Comparison of ENCODE assay signal across 5 fruit fly cellular contexts in the genomic region with DNA sequence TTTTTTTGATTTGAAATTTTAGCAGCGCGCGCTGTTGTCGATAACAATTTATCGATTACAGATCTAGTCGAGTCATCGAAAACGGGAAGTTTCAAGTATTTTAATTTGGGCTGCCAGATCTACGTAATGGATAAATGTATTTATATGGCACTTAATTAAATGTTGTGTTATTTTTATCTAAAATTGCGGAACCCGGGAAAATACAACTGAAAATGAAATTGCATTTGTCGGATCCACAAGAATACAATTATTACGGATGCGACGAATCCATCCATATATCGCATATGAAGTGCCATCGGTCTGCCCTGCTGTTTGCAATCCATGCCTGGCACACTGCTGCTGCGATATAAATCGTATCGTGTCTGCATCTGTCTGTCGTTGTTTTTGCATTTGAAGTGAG.
TF ChIP-seq lines count a peak whose summit lies in the region.

A gene (plus strand): TSS at position 108 of the 400 bp plus-strand sequence.

- TF ChIP-seq CTCF in whole organism, embryonic (GFP tag; optimal IDR thresholded peaks at IDR 0.05; lab: Kevin White, UChicago): peak; percentile 24

TF ChIP-seq in whole organism, adult, 20 proteins besides CTCF, POLR2A, EP300 and RAD21 (continues in another document):
- TF ChIP-seq cnc (optimal IDR thresholded peaks at IDR 0.05; lab: Kevin White, UChicago) (no peak), Hr96 (GFP tag; optimal IDR thresholded peaks at IDR 0.05; lab: Kevin White, UChicago) (no peak), Clk (GFP tag; optimal IDR thresholded peaks at IDR 0.05; lab: Kevin White, UChicago) (no peak), tj (GFP tag; optimal IDR thresholded peaks at IDR 0.05; lab: Kevin White, UChicago) (peak; percentile 75), CG14711 (tag; optimal IDR thresholded peaks at IDR 0.05; lab: Kevin White, UChicago) (peak; percentile 64), kay (GFP tag; lab: Kevin White, UChicago; ENCODE audit: borderline replicate concordance) (no peak), bab1 (GFP tag; optimal IDR thresholded peaks at IDR 0.05; lab: Kevin White, UChicago) (peak; percentile 89), CG33017 (tag; optimal IDR thresholded peaks at IDR 0.05; lab: Kevin White, UChicago) (peak; percentile 19), cic (GFP tag; optimal IDR thresholded peaks at IDR 0.05; lab: Kevin White, UChicago) (no peak), CG1620 (GFP tag; optimal IDR thresholded peaks at IDR 0.05; lab: Kevin White, UChicago) (peak; percentile 67), CG7045 (GFP tag; optimal IDR thresholded peaks at IDR 0.05; lab: Kevin White, UChicago) (no peak), toe (GFP tag; optimal IDR thresholded peaks at IDR 0.05; lab: Kevin White, UChicago) (peak; percentile 24), Mnt (GFP tag; optimal IDR thresholded peaks at IDR 0.05; lab: Kevin White, UChicago) (peak; percentile 51), CG12768 (GFP tag; optimal IDR thresholded peaks at IDR 0.05; lab: Kevin White, UChicago) (no peak), Crg-1 (GFP tag; optimal IDR thresholded peaks at IDR 0.05; lab: Kevin White, UChicago) (peak; percentile 62), CG11617 (GFP tag; optimal IDR thresholded peaks at IDR 0.05; lab: Kevin White, UChicago) (peak; percentile 66), CG5204 (GFP tag; optimal IDR thresholded peaks at IDR 0.05; lab: Kevin White, UChicago) (no peak)

TF ChIP-seq in whole organism, embryonic, 481 proteins besides CTCF, POLR2A, EP300 and RAD21 (continues in another document):
- TF ChIP-seq ssp (GFP tag; IDR thresholded peaks at IDR 0.05; lab: Robert Waterston, UW) (peak; percentile 37), crc (GFP tag; optimal IDR thresholded peaks at IDR 0.05; lab: Kevin White, UChicago) (no peak), bigmax (GFP tag; optimal IDR thresholded peaks at IDR 0.05; lab: Kevin White, UChicago) (no peak), knrl (GFP tag; IDR thresholded peaks at IDR 0.05; lab: Robert Waterston, UW; ENCODE audit: partially characterized antibody) (peak; percentile 86), HLHmδ (GFP tag; optimal IDR thresholded peaks at IDR 0.05; lab: Kevin White, UChicago) (no peak), stwl (tag; optimal IDR thresholded peaks at IDR 0.05; lab: Kevin White, UChicago) (peak; percentile 44), Dbx (GFP tag; IDR thresholded peaks at IDR 0.05; lab: Robert Waterston, UW) (peak; percentile 75), CG15073 (GFP tag; optimal IDR thresholded peaks at IDR 0.05; lab: Kevin White, UChicago) (no peak), Vsx1 (GFP tag; optimal IDR thresholded peaks at IDR 0.05; lab: Kevin White, UChicago) (no peak), CG5245 (GFP tag; optimal IDR thresholded peaks at IDR 0.05; lab: Kevin White, UChicago) (no peak), CG15601 (tag; optimal IDR thresholded peaks at IDR 0.05; lab: Kevin White, UChicago) (peak; percentile 42), CG9437 (GFP tag; optimal IDR thresholded peaks at IDR 0.05; lab: Kevin White, UChicago) (peak; percentile 42), CG15479 (GFP tag; optimal IDR thresholded peaks at IDR 0.05; lab: Kevin White, UChicago) (no peak), rib (GFP tag; IDR thresholded peaks at IDR 0.05; lab: Robert Waterston, UW) (no peak), Hr78 (GFP tag; optimal IDR thresholded peaks at IDR 0.05; lab: Kevin White, UChicago) (no peak), CG6813 (GFP tag; optimal IDR thresholded peaks at IDR 0.05; lab: Kevin White, UChicago) (no peak), CG8089 (GFP tag; optimal IDR thresholded peaks at IDR 0.05; lab: Kevin White, UChicago) (peak; percentile 54), CG1792 (GFP tag; optimal IDR thresholded peaks at IDR 0.05; lab: Kevin White, UChicago) (peak; percentile 57)

TF ChIP-seq in whole organism, prepupa, 60 proteins besides CTCF, POLR2A, EP300 and RAD21 (continues in another document):
- TF ChIP-seq CG8119 (GFP tag; IDR thresholded peaks at IDR 0.05; lab: Robert Waterston, UW) (no peak), Blimp-1 (GFP tag; optimal IDR thresholded peaks at IDR 0.05; lab: Kevin White, UChicago) (no peak), CG16779 (tag; optimal IDR thresholded peaks at IDR 0.05; lab: Kevin White, UChicago) (no peak), acj6 (GFP tag; optimal IDR thresholded peaks at IDR 0.05; lab: Kevin White, UChicago) (no peak), CG6276 (GFP tag; optimal IDR thresholded peaks at IDR 0.05; lab: Kevin White, UChicago) (no peak), Sox15 (GFP tag; optimal IDR thresholded peaks at IDR 0.05; lab: Kevin White, UChicago) (peak; percentile 16), CG6792 (GFP tag; optimal IDR thresholded peaks at IDR 0.05; lab: Kevin White, UChicago) (peak; percentile 19), Eip75B (GFP tag; optimal IDR thresholded peaks at IDR 0.05; lab: Kevin White, UChicago) (peak; percentile 27), net (GFP tag; optimal IDR thresholded peaks at IDR 0.05; lab: Kevin White, UChicago) (no peak), spab (GFP tag; optimal IDR thresholded peaks at IDR 0.05; lab: Kevin White, UChicago) (no peak), Ets96B (tag; optimal IDR thresholded peaks at IDR 0.05; lab: Kevin White, UChicago) (peak; percentile 32), Sox14 (GFP tag; optimal IDR thresholded peaks at IDR 0.05; lab: Kevin White, UChicago) (peak; percentile 68), CG10669 (GFP tag; optimal IDR thresholded peaks at IDR 0.05; lab: Kevin White, UChicago) (no peak), CG6854 (GFP tag; optimal IDR thresholded peaks at IDR 0.05; lab: Kevin White, UChicago) (no peak), cyc (GFP tag; optimal IDR thresholded peaks at IDR 0.05; lab: Kevin White, UChicago) (peak; percentile 52), Eip78C (GFP tag; lab: Kevin White, UChicago) (peak; percentile 41), CG31627 (GFP tag; optimal IDR thresholded peaks at IDR 0.05; lab: Kevin White, UChicago) (peak; percentile 70), svp (GFP tag; lab: Kevin White, UChicago) (no peak), CG6163 (GFP tag; IDR thresholded peaks at IDR 0.05; lab: Robert Waterston, UW) (peak; percentile 39; the same call in 1 of the 3 replicates)

TF ChIP-seq in whole organism, pupa, 21 proteins besides CTCF, POLR2A, EP300 and RAD21:
- TF ChIP-seq gl (tag; optimal IDR thresholded peaks at IDR 0.05; lab: Kevin White, UChicago) (no peak), EcR (GFP tag; optimal IDR thresholded peaks at IDR 0.05; lab: Kevin White, UChicago) (no peak), CG17806 (tag; optimal IDR thresholded peaks at IDR 0.05; lab: Kevin White, UChicago) (peak; percentile 13), CG14655 (GFP tag; optimal IDR thresholded peaks at IDR 0.05; lab: Kevin White, UChicago) (no peak), CG32121 (GFP tag; IDR thresholded peaks at IDR 0.05; lab: Robert Waterston, UW) (peak; percentile 40; the same call in 1 of the 2 replicates), CG10348 (GFP tag; IDR thresholded peaks at IDR 0.05; lab: Robert Waterston, UW) (no peak), rn (GFP tag; IDR thresholded peaks at IDR 0.05; lab: Robert Waterston, UW) (no peak), CG15710 (tag; optimal IDR thresholded peaks at IDR 0.05; lab: Kevin White, UChicago) (peak; percentile 38), CG8301 (tag; optimal IDR thresholded peaks at IDR 0.05; lab: Kevin White, UChicago) (no peak), Ets98B (GFP tag; IDR thresholded peaks at IDR 0.05; lab: Robert Waterston, UW) (0 out of 2 replicates have a peak, but pooled peaks have one; percentile 24), fd96Ca (GFP tag; IDR thresholded peaks at IDR 0.05; lab: Robert Waterston, UW) (peak; percentile 53; the same call in 1 of the 3 replicates)

TF ChIP-seq in whole organism, wandering third instar larva, 38 proteins besides CTCF, POLR2A, EP300 and RAD21 (continues in another document):
- TF ChIP-seq CrebA (GFP tag; optimal IDR thresholded peaks at IDR 0.05; lab: Kevin White, UChicago; ENCODE audit: borderline replicate concordance): no peak
- peak in 1 of 2 experiments; percentile 76 for TF ChIP-seq foxo (GFP tag; optimal IDR thresholded peaks at IDR 0.05; lab: Kevin White, UChicago)
- TF ChIP-seq lola (GFP tag; optimal IDR thresholded peaks at IDR 0.05; lab: Kevin White, UChicago): no peak
- no peak for TF ChIP-seq Mio (GFP tag; optimal IDR thresholded peaks at IDR 0.05; lab: Kevin White, UChicago)
- TF ChIP-seq tai (GFP tag; optimal IDR thresholded peaks at IDR 0.05; lab: Kevin White, UChicago): no peak
- peak; percentile 25 for TF ChIP-seq br (GFP tag; optimal IDR thresholded peaks at IDR 0.05; lab: Kevin White, UChicago)
- TF ChIP-seq ey (GFP tag; optimal IDR thresholded peaks at IDR 0.05; lab: Kevin White, UChicago): peak; percentile 63
- no peak for TF ChIP-seq GATAd (GFP tag; optimal IDR thresholded peaks at IDR 0.05; lab: Kevin White, UChicago)
- TF ChIP-seq woc (GFP tag; optimal IDR thresholded peaks at IDR 0.05; lab: Kevin White, UChicago): peak; percentile 39
- TF ChIP-seq CG32264 (GFP tag; optimal IDR thresholded peaks at IDR 0.05; lab: Kevin White, UChicago): no peak
- TF ChIP-seq pan (optimal IDR thresholded peaks at IDR 0.05; lab: Kevin White, UChicago): no peak
- peak; percentile 25 for TF ChIP-seq CG9705 (GFP tag; optimal IDR thresholded peaks at IDR 0.05; lab: Kevin White, UChicago)
- no peak for TF ChIP-seq Rel (GFP tag; optimal IDR thresholded peaks at IDR 0.05; lab: Kevin White, UChicago)
- peak; percentile 11 for TF ChIP-seq Rel (tag; optimal IDR thresholded peaks at IDR 0.05; lab: Kevin White, UChicago)
- TF ChIP-seq Vsx2 (GFP tag; optimal IDR thresholded peaks at IDR 0.05; lab: Kevin White, UChicago; ENCODE audit: partially characterized antibody): peak; percentile 98
- peak; percentile 93 for TF ChIP-seq Dif (GFP tag; optimal IDR thresholded peaks at IDR 0.05; lab: Kevin White, UChicago; ENCODE audit: partially characterized antibody)
- TF ChIP-seq jim (GFP tag; optimal IDR thresholded peaks at IDR 0.05; lab: Kevin White, UChicago): no peak
- TF ChIP-seq dmrt93B (GFP tag; optimal IDR thresholded peaks at IDR 0.05; lab: Kevin White, UChicago): no peak
- peak; percentile 42 for TF ChIP-seq OdsH (GFP tag; optimal IDR thresholded peaks at IDR 0.05; lab: Kevin White, UChicago)
- TF ChIP-seq Hr78 (GFP tag; optimal IDR thresholded peaks at IDR 0.05; lab: Kevin White, UChicago): no peak
- no peak for TF ChIP-seq N (GFP tag; optimal IDR thresholded peaks at IDR 0.05; lab: Kevin White, UChicago)
- TF ChIP-seq rgr (GFP tag; optimal IDR thresholded peaks at IDR 0.05; lab: Kevin White, UChicago): peak; percentile 65
- TF ChIP-seq Dfd (GFP tag; optimal IDR thresholded peaks at IDR 0.05; lab: Kevin White, UChicago): no peak
- peak; percentile 60 for TF ChIP-seq Jra (GFP tag; optimal IDR thresholded peaks at IDR 0.05; lab: Kevin White, UChicago)
- peak; percentile 90 to 92 for TF ChIP-seq dl (GFP tag; optimal IDR thresholded peaks at IDR 0.05; lab: Kevin White, UChicago; ENCODE audit: insufficient read depth in 1 of 2, partially characterized antibody in 2 of 2)
- TF ChIP-seq h (GFP tag; optimal IDR thresholded peaks at IDR 0.05; lab: Kevin White, UChicago): peak; percentile 67
- peak; percentile 49 for TF ChIP-seq HLH106 (tag; optimal IDR thresholded peaks at IDR 0.05; lab: Kevin White, UChicago)
- peak; percentile 51 for TF ChIP-seq psq (GFP tag; optimal IDR thresholded peaks at IDR 0.05; lab: Kevin White, UChicago)
- TF ChIP-seq Abd-B (GFP tag; optimal IDR thresholded peaks at IDR 0.05; lab: Kevin White, UChicago): no peak
